Worm (Caenorhabditis elegans): ENCODE results near the gene Y69A2AR.1.

Gene Y69A2AR.1

DNA sequence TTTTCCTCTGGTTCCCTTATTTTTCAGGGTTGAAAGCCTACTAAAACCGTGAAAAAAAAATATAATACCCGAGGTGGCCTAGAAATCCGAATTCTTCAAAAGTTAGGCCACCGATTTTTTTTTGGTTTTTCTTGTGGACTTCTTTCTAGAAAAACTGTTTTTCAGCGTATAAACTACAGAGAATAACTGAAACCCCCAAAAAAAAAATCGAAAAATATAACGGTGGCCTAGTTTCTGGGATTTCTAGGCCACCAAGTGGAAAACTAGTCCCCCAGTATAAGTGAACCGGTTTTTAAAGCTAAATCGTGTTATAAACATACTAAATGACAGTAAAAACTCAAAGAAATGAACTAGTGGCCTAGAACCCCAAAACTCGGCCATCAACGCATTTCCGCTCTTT, 38.8 kb downstream of the Y69A2AR.1 start:
- TF ChIP-seq nhr-77 (tag; optimal IDR thresholded peaks at IDR 0.05) (no peak), nhr-20 (tag; optimal IDR thresholded peaks at IDR 0.05) (no peak), rnt-1 (tag; optimal IDR thresholded peaks at IDR 0.05) (peak; percentile 10), fos-1 (tag; optimal IDR thresholded peaks at IDR 0.05) (no peak), ceh-90 (tag; optimal IDR thresholded peaks at IDR 0.05) (peak; percentile 32), nhr-85 (tag) (peak; percentile 68), ztf-11 (tag; optimal IDR thresholded peaks at IDR 0.05) (peak in 1 of 2 experiments; percentile 10), efl-1 (optimal IDR thresholded peaks at IDR 0.05) (no peak), efl-1 (GFP tag; optimal IDR thresholded peaks at IDR 0.05 in 1 of 2) (peak in 1 of 2 experiments; percentile 5), egl-13 (tag; optimal IDR thresholded peaks at IDR 0.05) (no peak)

DNA sequence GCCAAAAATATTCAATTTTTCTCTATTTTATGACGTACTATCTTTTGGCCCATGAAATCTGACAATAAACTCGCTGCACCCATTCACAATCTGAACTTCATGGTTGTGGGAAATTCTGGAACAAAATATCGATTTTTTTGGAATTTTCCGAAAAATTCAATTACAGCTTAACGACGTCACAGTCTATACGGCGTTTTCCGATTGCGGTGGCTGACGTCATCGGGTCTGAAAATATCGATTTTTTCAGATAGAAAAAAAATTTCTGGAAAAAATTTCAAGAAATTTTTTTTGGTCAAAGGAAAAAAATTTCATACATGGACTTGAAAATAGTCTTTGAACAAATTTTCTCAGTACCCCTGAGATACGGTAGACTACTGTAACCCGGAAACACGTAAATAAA, 40.2 kb downstream of the Y69A2AR.1 start, which contains the start of gene ubc-8:
TSS of gene ubc-8 (minus strand) at position 227 of the 400 bp plus-strand sequence.
- TF ChIP-seq pax-3 (tag; optimal IDR thresholded peaks at IDR 0.05) (no peak), ceh-90 (tag; optimal IDR thresholded peaks at IDR 0.05) (peak; percentile 3), ces-1 (GFP tag; optimal IDR thresholded peaks at IDR 0.05) (no peak), unc-98 (GFP tag; IDR thresholded peaks at IDR 0.05) (no peak), efl-3 (GFP tag; optimal IDR thresholded peaks at IDR 0.05) (no peak), efl-1 (optimal IDR thresholded peaks at IDR 0.05) (no peak), efl-1 (GFP tag; optimal IDR thresholded peaks at IDR 0.05 in 1 of 2) (no peak), fkh-4 (tag; optimal IDR thresholded peaks at IDR 0.05; ENCODE audit: borderline replicate concordance) (no peak)

- TF ChIP-seq ama-1 (optimal IDR thresholded peaks at IDR 0.05) (peak; percentile 24), mab-9 (GFP tag; IDR thresholded peaks at IDR 0.05) (peak; percentile 87), mdl-1 (tag; optimal IDR thresholded peaks at IDR 0.05) (peak; percentile 11 to 94), pax-3 (tag; optimal IDR thresholded peaks at IDR 0.05) (peak; percentile 83), fkh-4 (tag; optimal IDR thresholded peaks at IDR 0.05; ENCODE audit: borderline replicate concordance) (peak; percentile 10), nhr-19 (GFP tag; conservative IDR thresholded peaks at IDR 0.05) (peak; percentile 87), pag-3 (tag; optimal IDR thresholded peaks at IDR 0.05; ENCODE audit: borderline replicate concordance, insufficient read depth) (no peak), snpc-4 (tag; optimal IDR thresholded peaks at IDR 0.05) (peak; percentile 44), lin-35 (GFP tag; optimal IDR thresholded peaks at IDR 0.05) (peak; percentile 77 to 86), mep-1 (tag; optimal IDR thresholded peaks at IDR 0.05) (peak; percentile 77), nhr-85 (tag) (peak; percentile 88), ztf-11 (tag; optimal IDR thresholded peaks at IDR 0.05) (peak in 1 of 2 experiments; percentile 81), egl-27 (tag; optimal IDR thresholded peaks at IDR 0.05) (peak in 1 of 2 experiments; percentile 70), efl-3 (GFP tag; optimal IDR thresholded peaks at IDR 0.05) (no peak), alr-1 (tag; optimal IDR thresholded peaks at IDR 0.05; ENCODE audit: borderline replicate concordance) (no peak), egl-13 (tag; optimal IDR thresholded peaks at IDR 0.05) (peak; percentile 88), fos-1 (tag; optimal IDR thresholded peaks at IDR 0.05) (peak; percentile 40), nhr-90 (tag; optimal IDR thresholded peaks at IDR 0.05; ENCODE audit: poor library complexity) (peak; percentile 81), mef-2 (tag; optimal IDR thresholded peaks at IDR 0.05) (peak; percentile 41), sptf-1 (tag; optimal IDR thresholded peaks at IDR 0.05) (no peak), ceh-82 (tag; optimal IDR thresholded peaks at IDR 0.05) (peak; percentile 55 to 91 (median 88)), C04F5.9 (tag; optimal IDR thresholded peaks at IDR 0.05) (no peak), lir-3 (tag; optimal IDR thresholded peaks at IDR 0.05; ENCODE audit: poor library complexity) (peak; percentile 79), isw-1 (GFP tag; IDR thresholded peaks at IDR 0.05) (peak; percentile 77), nhr-71 (tag; optimal IDR thresholded peaks at IDR 0.05) (peak; percentile 97), unc-30 (tag; optimal IDR thresholded peaks at IDR 0.05) (no peak), aha-1 (tag; optimal IDR thresholded peaks at IDR 0.05) (peak; percentile 20), unc-86 (tag; optimal IDR thresholded peaks at IDR 0.05) (peak; percentile 94), ets-5 (GFP tag; IDR thresholded peaks at IDR 0.05) (no peak), nhr-76 (tag; optimal IDR thresholded peaks at IDR 0.05) (no peak), nhr-237 (tag; optimal IDR thresholded peaks at IDR 0.05) (no peak), ces-1 (GFP tag; optimal IDR thresholded peaks at IDR 0.05) (no peak), ztf-4 (tag; optimal IDR thresholded peaks at IDR 0.05) (peak; percentile 83), zip-4 (GFP tag; optimal IDR thresholded peaks at IDR 0.05) (peak; percentile 42), ceh-88 (GFP tag; IDR thresholded peaks at IDR 0.05) (no peak), efl-1 (optimal IDR thresholded peaks at IDR 0.05) (peak; percentile 84 to 90), efl-1 (GFP tag; optimal IDR thresholded peaks at IDR 0.05 in 1 of 2) (peak; percentile 63 to 96), elt-2 (tag; optimal IDR thresholded peaks at IDR 0.05) (peak; percentile 26), lin-15B (tag; optimal IDR thresholded peaks at IDR 0.05) (peak; percentile 40), swsn-7 (tag; optimal IDR thresholded peaks at IDR 0.05) (peak; percentile 92)
These were observed 41.6 kb downstream of the Y69A2AR.1 start for ce11 chrIV:2708329-2708965.

Data from whole organism, L1 larva.